Worm (Caenorhabditis elegans): ENCODE measurements around the gene lsm-7.

DNA sequence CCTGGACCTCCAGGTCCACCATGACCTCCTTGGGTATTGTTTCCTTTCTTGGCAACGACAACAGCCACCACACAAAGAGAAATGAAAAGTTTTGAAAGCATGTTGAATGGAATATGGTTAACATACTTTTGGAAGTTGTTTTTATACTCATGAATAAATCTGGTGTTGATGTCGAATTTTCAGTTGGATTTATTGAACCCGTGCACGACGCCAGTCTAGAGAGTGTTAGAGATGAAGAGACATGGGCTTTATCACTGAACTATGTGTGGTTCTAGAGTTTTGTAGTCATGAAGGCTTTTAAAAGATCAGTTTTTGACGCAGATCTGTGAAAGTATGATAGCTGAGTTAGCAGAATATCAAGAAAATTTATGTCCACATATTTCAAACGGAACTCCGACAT, 39.0 kb upstream of the lsm-7 start, which contains the start of gene srlf-14:
- TF ChIP-seq nhr-25 (tag; optimal IDR thresholded peaks at IDR 0.05) (no peak), alr-1 (tag; optimal IDR thresholded peaks at IDR 0.05) (no peak), snpc-4 (tag; optimal IDR thresholded peaks at IDR 0.05) (no peak), unc-55 (GFP tag; optimal IDR thresholded peaks at IDR 0.05) (no peak), mab-5 (tag; optimal IDR thresholded peaks at IDR 0.05) (no peak)

Measured in whole organism, L2 larva.